Worm (Caenorhabditis elegans) whole organism, L2 larva: Measurements from ENCODE around the gene Y51A2A.5.

Experiments
- Y55F3AM.14 ChIP-seq: fragments of 200-800 bp; sonication (Bioruptor generic); optimal IDR thresholded peaks from 2 replicates; lab custom pipeline; 2018; ENCODE audit warnings: mild to moderate bottlenecking, missing genetic modification characterization, missing compliant biosample characterization
- nhr-129 ChIP-seq: fragments of 150-350 bp; optimal IDR thresholded peaks from 2 replicates; lab custom pipeline; 2014; ENCODE audit warnings: missing biosample characterization, missing genetic modification characterization
- unc-39 ChIP-seq: fragments of 150-350 bp; optimal IDR thresholded peaks from 2 replicates; lab custom pipeline; 2014; ENCODE audit warnings: missing biosample characterization, missing genetic modification characterization

DNA sequence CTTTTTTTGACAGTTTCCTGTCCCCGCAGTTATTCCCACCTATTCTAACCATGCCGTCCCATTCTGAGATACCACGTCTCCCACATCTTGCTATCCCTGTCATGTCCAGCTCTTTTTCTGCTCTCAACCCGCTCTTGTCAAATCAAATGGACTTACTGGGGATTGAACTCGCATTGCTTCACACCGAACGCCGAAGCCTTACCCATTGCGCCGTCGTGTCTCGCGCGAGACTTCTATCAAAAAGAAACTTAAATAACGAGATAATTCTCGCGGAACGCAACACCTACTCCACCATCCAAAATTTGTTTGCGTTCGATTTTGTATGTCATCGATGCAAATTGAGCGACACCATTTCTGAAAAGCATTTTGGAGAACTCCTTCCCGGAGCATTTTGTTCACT is 45.6 kb downstream of the Y51A2A.5 start:
- TF ChIP-seq unc-39 (tag; lab: Kevin White, UChicago) (no peak), Y55F3AM.14 (GFP tag; lab: Kevin White, UChicago) (no peak), nhr-129 (tag; lab: Kevin White, UChicago) (no peak)
